Worm (Caenorhabditis elegans): Measurements from ENCODE around the gene R12C12.9.

R12C12.9 gene

ce11 chrII:6061495-6061894 is 36.7 kb upstream of the R12C12.9 start (continued):
- TF ChIP-seq mab-9 (GFP tag; IDR thresholded peaks at IDR 0.05) (peak; percentile 67; the same call in 1 of the 2 replicates), C16A3.4 (tag; optimal IDR thresholded peaks at IDR 0.05) (peak; percentile 58), unc-130 (tag; optimal IDR thresholded peaks at IDR 0.05) (peak; percentile 87), tbx-2 (tag; optimal IDR thresholded peaks at IDR 0.05) (peak; percentile 93), ets-5 (GFP tag; IDR thresholded peaks at IDR 0.05) (no peak), lin-13 (GFP tag; optimal IDR thresholded peaks at IDR 0.05) (peak; percentile 68), ces-1 (GFP tag; optimal IDR thresholded peaks at IDR 0.05) (no peak), pag-3 (tag; optimal IDR thresholded peaks at IDR 0.05; ENCODE audit: borderline replicate concordance, insufficient read depth) (no peak), mep-1 (tag; optimal IDR thresholded peaks at IDR 0.05) (peak; percentile 86), ceh-63 (GFP tag; optimal IDR thresholded peaks at IDR 0.05) (no peak), unc-98 (GFP tag; IDR thresholded peaks at IDR 0.05) (peak; percentile 74), nhr-19 (GFP tag; conservative IDR thresholded peaks at IDR 0.05) (peak; percentile 93), ztf-4 (tag; optimal IDR thresholded peaks at IDR 0.05) (peak; percentile 76), irx-1 (tag; optimal IDR thresholded peaks at IDR 0.05) (peak; percentile 96), rnt-1 (tag; optimal IDR thresholded peaks at IDR 0.05) (peak; percentile 99), lir-3 (tag; optimal IDR thresholded peaks at IDR 0.05; ENCODE audit: poor library complexity) (peak; percentile 98), ceh-88 (GFP tag; IDR thresholded peaks at IDR 0.05) (peak; percentile 82), elt-2 (tag; optimal IDR thresholded peaks at IDR 0.05) (peak; percentile 82), sup-37 (GFP tag; optimal IDR thresholded peaks at IDR 0.05) (no peak), nhr-90 (tag; optimal IDR thresholded peaks at IDR 0.05; ENCODE audit: poor library complexity) (peak; percentile 97), lin-15B (tag; optimal IDR thresholded peaks at IDR 0.05) (peak; percentile 63), egl-27 (tag; optimal IDR thresholded peaks at IDR 0.05) (no peak), zag-1 (tag; optimal IDR thresholded peaks at IDR 0.05) (no peak), C34B4.2 (tag; optimal IDR thresholded peaks at IDR 0.05) (peak; percentile 13), nhr-77 (tag; optimal IDR thresholded peaks at IDR 0.05) (no peak), aha-1 (tag; optimal IDR thresholded peaks at IDR 0.05) (no peak), isw-1 (GFP tag; IDR thresholded peaks at IDR 0.05) (peak; percentile 74), mef-2 (tag; optimal IDR thresholded peaks at IDR 0.05) (no peak), nhr-237 (tag; optimal IDR thresholded peaks at IDR 0.05) (no peak), pqm-1 (tag; optimal IDR thresholded peaks at IDR 0.05) (no peak), dsc-1 (tag; optimal IDR thresholded peaks at IDR 0.05) (peak; percentile 97), blmp-1 (tag; optimal IDR thresholded peaks at IDR 0.05) (peak; percentile 56), tlp-1 (tag; optimal IDR thresholded peaks at IDR 0.05) (no peak), nhr-28 (tag; optimal IDR thresholded peaks at IDR 0.05) (no peak), ceh-82 (tag; optimal IDR thresholded peaks at IDR 0.05) (peak; percentile 61 to 76 (median 71)), unc-30 (tag; optimal IDR thresholded peaks at IDR 0.05) (no peak), elt-3 (tag; optimal IDR thresholded peaks at IDR 0.05) (peak in 2 of 6 experiments; percentile 75 to 80), lin-14 (GFP tag; optimal IDR thresholded peaks at IDR 0.05) (peak; percentile 82), nhr-47 (tag; optimal IDR thresholded peaks at IDR 0.05) (peak; percentile 94), aly-2 (tag; optimal IDR thresholded peaks at IDR 0.05) (peak; percentile 59), ztf-11 (tag; optimal IDR thresholded peaks at IDR 0.05) (peak in 1 of 2 experiments; percentile 98), vab-15 (tag; optimal IDR thresholded peaks at IDR 0.05) (peak; percentile 44), pax-3 (tag; optimal IDR thresholded peaks at IDR 0.05) (peak; percentile 93)

ce11 chrII:6055927-6056326 is 31.1 kb upstream of the R12C12.9 start, which contains the start of gene R12C12.7:
Gene R12C12.7 (minus strand): TSS chrII:6055985.
- TF ChIP-seq dpl-1 (GFP tag; optimal IDR thresholded peaks at IDR 0.05) (peak; percentile 9 to 55 (median 29)), lin-35 (GFP tag; optimal IDR thresholded peaks at IDR 0.05) (peak in 1 of 2 experiments; percentile 66), snu-23 (GFP tag; optimal IDR thresholded peaks at IDR 0.05) (peak; percentile 5), egl-27 (tag; optimal IDR thresholded peaks at IDR 0.05) (no peak), nhr-20 (tag; optimal IDR thresholded peaks at IDR 0.05) (peak; percentile 3), blmp-1 (tag; optimal IDR thresholded peaks at IDR 0.05) (peak; percentile 17), grh-1 (GFP tag; IDR thresholded peaks at IDR 0.05) (no peak), lsy-2 (tag; optimal IDR thresholded peaks at IDR 0.05) (peak in 1 of 2 experiments; percentile 45), sup-37 (GFP tag; optimal IDR thresholded peaks at IDR 0.05) (no peak), fkh-4 (tag; optimal IDR thresholded peaks at IDR 0.05; ENCODE audit: borderline replicate concordance) (no peak), efl-1 (optimal IDR thresholded peaks at IDR 0.05) (peak; percentile 41 to 53), efl-1 (GFP tag; optimal IDR thresholded peaks at IDR 0.05 in 1 of 2) (peak; percentile 17 to 88), C16A3.4 (tag; optimal IDR thresholded peaks at IDR 0.05) (peak; percentile 40), rnt-1 (tag; optimal IDR thresholded peaks at IDR 0.05) (peak; percentile 3)

Measured in whole organism, L1 larva.